Worm (Caenorhabditis elegans): ENCODE data around the gene sma-9.

The sma-9 gene

DNA sequence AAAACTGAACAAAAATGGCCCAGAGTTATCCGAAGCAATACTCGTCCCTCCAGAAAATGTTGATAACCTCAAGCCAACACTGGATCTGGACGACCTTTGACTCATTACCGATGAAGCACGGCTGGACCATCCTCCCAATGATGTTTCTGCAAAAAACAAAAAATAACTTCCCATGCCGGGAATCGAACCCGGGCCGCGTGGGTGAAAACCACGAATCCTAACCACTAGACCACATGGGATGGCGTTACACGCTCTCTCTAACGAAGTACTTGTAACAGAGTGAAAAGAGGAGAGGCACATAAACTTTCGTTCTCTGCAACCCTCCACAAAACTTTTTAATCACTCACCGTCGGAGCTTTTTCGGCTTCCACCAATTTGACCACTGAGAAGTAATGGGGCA, 52.1 kb downstream of the sma-9 start (continued):
- TF ChIP-seq ets-4 (GFP tag; optimal IDR thresholded peaks at IDR 0.05), result peak; percentile 21
- TF ChIP-seq B0336.3 (GFP tag; IDR thresholded peaks at IDR 0.05), result no peak; the same call in 1 of the 2 replicates
- peak; percentile 10; the same call in 1 of the 2 replicates for TF ChIP-seq egrh-3 (GFP tag; IDR thresholded peaks at IDR 0.05)
- no peak; the same call in 1 of the 2 replicates for TF ChIP-seq cebp-1 (GFP tag; IDR thresholded peaks at IDR 0.05)
- no peak for TF ChIP-seq cebp-1 (tag; optimal IDR thresholded peaks at IDR 0.05)
- peak; percentile 95 for TF ChIP-seq lin-26 (GFP tag; IDR thresholded peaks at IDR 0.05)
- TF ChIP-seq ztf-3 (GFP tag; optimal IDR thresholded peaks at IDR 0.05), result peak; percentile 5
- 0 out of 2 replicates have a peak, but pooled peaks have one; percentile 23 for TF ChIP-seq B0019.2 (GFP tag; conservative IDR thresholded peaks at IDR 0.05)
- TF ChIP-seq die-1 (tag; optimal IDR thresholded peaks at IDR 0.05), result peak; percentile 84
- TF ChIP-seq fkh-3 (tag; optimal IDR thresholded peaks at IDR 0.05), result no peak
- TF ChIP-seq athp-1 (tag; optimal IDR thresholded peaks at IDR 0.05), result peak; percentile 68
- peak; percentile 77 for TF ChIP-seq nhr-90 (tag; optimal IDR thresholded peaks at IDR 0.05)
- peak; percentile 65; the same call in 1 of the 2 replicates for TF ChIP-seq K11D2.4 (GFP tag; IDR thresholded peaks at IDR 0.05)
- peak; percentile 63 for TF ChIP-seq ceh-27 (GFP tag; optimal IDR thresholded peaks at IDR 0.05)
- TF ChIP-seq madf-6 (GFP tag; IDR thresholded peaks at IDR 0.05), result peak; percentile 56
- TF ChIP-seq gei-17 (GFP tag; optimal IDR thresholded peaks at IDR 0.05), result peak; percentile 64
- TF ChIP-seq tlf-1 (GFP tag; optimal IDR thresholded peaks at IDR 0.05), result no peak
- TF ChIP-seq snpc-1.1 (tag; optimal IDR thresholded peaks at IDR 0.05; ENCODE audit: insufficient read depth), result no peak
- TF ChIP-seq Y95B8A.8 (GFP tag; IDR thresholded peaks at IDR 0.05), result 0 out of 2 replicates have a peak, but pooled peaks have one; percentile 53
- peak; percentile 52 for TF ChIP-seq ztf-18 (tag; optimal IDR thresholded peaks at IDR 0.05)
- peak; percentile 29 for TF ChIP-seq atf-7 (tag; optimal IDR thresholded peaks at IDR 0.05)
- no peak for TF ChIP-seq F23B12.7 (tag; optimal IDR thresholded peaks at IDR 0.05; ENCODE audit: insufficient read depth)
- peak; percentile 66; the same call in 1 of the 2 replicates for TF ChIP-seq mcd-1 (GFP tag; IDR thresholded peaks at IDR 0.05)
- TF ChIP-seq snpc-3.4 (tag; optimal IDR thresholded peaks at IDR 0.05), result peak; percentile 70
- TF ChIP-seq ztf-28 (GFP tag; IDR thresholded peaks at IDR 0.05), result peak; percentile 67; the same call in 1 of the 2 replicates
- TF ChIP-seq rcor-1 (GFP tag; IDR thresholded peaks at IDR 0.05), result peak; percentile 50
- peak; percentile 8 for TF ChIP-seq hrde-1 (tag; optimal IDR thresholded peaks at IDR 0.05; ENCODE audit: borderline replicate concordance)
- peak; percentile 45; the same call in 1 of the 2 replicates for TF ChIP-seq ceh-40 (GFP tag; IDR thresholded peaks at IDR 0.05)
- peak; percentile 63 for TF ChIP-seq ekl-4 (GFP tag; IDR thresholded peaks at IDR 0.05)
- peak; percentile 48 for TF ChIP-seq hlh-12 (tag; optimal IDR thresholded peaks at IDR 0.05)
- no peak for TF ChIP-seq sdz-38 (tag; optimal IDR thresholded peaks at IDR 0.05)

All from whole organism, young adult.